Worm (Caenorhabditis elegans): ENCODE results near the gene C50E3.5.

- TF ChIP-seq elt-3 (tag; optimal IDR thresholded peaks at IDR 0.05) (no peak), zag-1 (tag; optimal IDR thresholded peaks at IDR 0.05) (no peak), fkh-2 (tag; optimal IDR thresholded peaks at IDR 0.05) (no peak), tbx-2 (tag; optimal IDR thresholded peaks at IDR 0.05) (no peak), elt-2 (tag; optimal IDR thresholded peaks at IDR 0.05) (no peak), ama-1 (optimal IDR thresholded peaks at IDR 0.05) (no peak), nfya-1 (tag; optimal IDR thresholded peaks at IDR 0.05; ENCODE audit: insufficient read depth) (no peak), pha-4 (tag; optimal IDR thresholded peaks at IDR 0.05) (no peak), nhr-11 (tag; optimal IDR thresholded peaks at IDR 0.05) (no peak), ztf-4 (tag; optimal IDR thresholded peaks at IDR 0.05) (no peak), nhr-76 (tag; optimal IDR thresholded peaks at IDR 0.05) (no peak)
Measured at ce11 chrV:7570290-7570689, 17.5 kb upstream of the C50E3.5 start, which contains the start of gene clec-212.

All from whole organism, L3 larva.